Worm (Caenorhabditis elegans): Measurements from ENCODE around the gene kin-34.
A peak's percentile ranks its signal among the peaks of the same experiment; 100 is the strongest.

Gene kin-34

DNA sequence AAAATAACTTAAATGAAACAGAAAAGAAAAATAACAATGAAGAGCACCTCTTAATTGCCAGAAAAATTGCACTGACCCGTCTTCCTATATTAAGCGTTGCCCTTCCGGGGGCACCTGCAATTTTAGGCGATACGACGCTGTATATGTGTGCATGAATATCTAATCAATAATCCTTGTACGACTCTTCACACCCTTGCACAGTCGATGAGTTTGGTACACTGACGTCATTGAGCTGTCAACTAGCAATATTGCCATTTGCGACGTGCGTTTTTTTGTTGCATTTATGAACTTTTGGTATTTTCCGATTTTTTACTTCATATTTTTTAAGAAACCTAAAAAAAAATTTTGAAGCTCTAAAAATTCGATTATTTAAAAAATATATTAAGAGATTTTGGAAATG, at the start of gene kin-34:
Gene kin-34, minus strand, starts transcription at position 101 of the 400 bp plus-strand sequence.
- no peak for TF ChIP-seq nhr-11 (tag; optimal IDR thresholded peaks at IDR 0.05)

DNA sequence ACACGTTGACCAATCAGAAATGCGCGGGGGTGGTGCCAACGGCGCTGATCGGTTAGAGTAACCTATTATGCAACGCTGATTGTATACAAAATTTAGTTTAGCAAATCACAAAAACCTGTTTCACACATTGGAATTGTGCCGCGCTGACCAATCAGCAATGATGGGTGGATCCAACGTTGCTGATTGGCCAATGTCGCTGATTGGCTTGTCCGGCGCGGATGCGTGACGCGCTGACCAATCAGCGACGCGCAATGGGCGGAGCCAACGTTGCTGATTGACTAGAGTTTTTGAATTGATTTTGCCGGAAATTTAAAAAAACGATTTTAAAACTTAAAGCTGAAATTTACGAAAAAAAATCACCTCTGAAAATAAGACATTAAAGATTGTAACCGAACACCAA, 39.3 kb upstream of the kin-34 start:
- TF ChIP-seq zag-1 (tag; optimal IDR thresholded peaks at IDR 0.05), result no peak
- TF ChIP-seq sem-4 (tag; optimal IDR thresholded peaks at IDR 0.05), result no peak
- no peak for TF ChIP-seq nhr-23 (tag; optimal IDR thresholded peaks at IDR 0.05)
- TF ChIP-seq lin-39 (tag; optimal IDR thresholded peaks at IDR 0.05), result no peak
- no peak for TF ChIP-seq ztf-4 (tag; optimal IDR thresholded peaks at IDR 0.05)

ce11 chrV:284808-285207, 38.8 kb upstream of the kin-34 start:
- TF ChIP-seq ztf-11 (tag; optimal IDR thresholded peaks at IDR 0.05), result no peak
- TF ChIP-seq nhr-21 (tag; optimal IDR thresholded peaks at IDR 0.05), result no peak
- peak; percentile 24 for TF ChIP-seq sma-9 (GFP tag; optimal IDR thresholded peaks at IDR 0.05)
- TF ChIP-seq sma-9 (tag; optimal IDR thresholded peaks at IDR 0.05), result no peak
- no peak for TF ChIP-seq mbf-1 (tag; optimal IDR thresholded peaks at IDR 0.05)
- TF ChIP-seq nhr-237 (tag; optimal IDR thresholded peaks at IDR 0.05), result no peak
- no peak for TF ChIP-seq dmd-4 (tag; optimal IDR thresholded peaks at IDR 0.05)
- no peak for TF ChIP-seq ztf-1 (GFP tag; conservative IDR thresholded peaks at IDR 0.05)
- no peak for TF ChIP-seq nhr-10 (tag; optimal IDR thresholded peaks at IDR 0.05)
- TF ChIP-seq nhr-129 (tag; optimal IDR thresholded peaks at IDR 0.05), result peak; percentile 38
- no peak for TF ChIP-seq lin-11 (tag; optimal IDR thresholded peaks at IDR 0.05)
- no peak for TF ChIP-seq fos-1 (tag; optimal IDR thresholded peaks at IDR 0.05)
- TF ChIP-seq sem-4 (tag; optimal IDR thresholded peaks at IDR 0.05), result no peak
- no peak for TF ChIP-seq ceh-82 (tag; optimal IDR thresholded peaks at IDR 0.05)
- TF ChIP-seq R02D3.7 (tag; optimal IDR thresholded peaks at IDR 0.05), result no peak
- no peak for TF ChIP-seq mdl-1 (tag; optimal IDR thresholded peaks at IDR 0.05)
- no peak for TF ChIP-seq aly-2 (tag; optimal IDR thresholded peaks at IDR 0.05)
- no peak for TF ChIP-seq ama-1 (optimal IDR thresholded peaks at IDR 0.05)
- peak in 1 of 2 experiments; percentile 21 for TF ChIP-seq lsy-2 (tag; optimal IDR thresholded peaks at IDR 0.05)
- TF ChIP-seq C34F6.9 (tag; optimal IDR thresholded peaks at IDR 0.05), result no peak
- TF ChIP-seq nhr-6 (tag; optimal IDR thresholded peaks at IDR 0.05), result no peak
- peak; percentile 58 for TF ChIP-seq F13H6.1 (tag; optimal IDR thresholded peaks at IDR 0.05)
- no peak for TF ChIP-seq lin-13 (GFP tag; optimal IDR thresholded peaks at IDR 0.05)
- no peak for TF ChIP-seq nhr-25 (tag; optimal IDR thresholded peaks at IDR 0.05)
- no peak for TF ChIP-seq unc-55 (GFP tag; optimal IDR thresholded peaks at IDR 0.05)
- TF ChIP-seq unc-39 (tag; optimal IDR thresholded peaks at IDR 0.05), result no peak
- TF ChIP-seq nhr-23 (tag; optimal IDR thresholded peaks at IDR 0.05), result no peak
- TF ChIP-seq snpc-4 (tag; optimal IDR thresholded peaks at IDR 0.05), result no peak

ce11 chrV:283953-284352, 38.0 kb upstream of the kin-34 start:
- TF ChIP-seq lin-39 (tag; optimal IDR thresholded peaks at IDR 0.05), result no peak
- no peak for TF ChIP-seq zag-1 (tag; optimal IDR thresholded peaks at IDR 0.05)
- no peak for TF ChIP-seq aly-2 (tag; optimal IDR thresholded peaks at IDR 0.05)
- no peak for TF ChIP-seq elt-3 (tag; optimal IDR thresholded peaks at IDR 0.05)
- TF ChIP-seq sma-9 (GFP tag; optimal IDR thresholded peaks at IDR 0.05), result no peak
- TF ChIP-seq sma-9 (tag; optimal IDR thresholded peaks at IDR 0.05), result no peak
- no peak for TF ChIP-seq nhr-77 (tag; optimal IDR thresholded peaks at IDR 0.05)
- TF ChIP-seq mab-5 (tag; optimal IDR thresholded peaks at IDR 0.05), result no peak
- no peak for TF ChIP-seq nhr-12 (tag; optimal IDR thresholded peaks at IDR 0.05)
- no peak for TF ChIP-seq skn-1 (tag; optimal IDR thresholded peaks at IDR 0.05)
- TF ChIP-seq R02D3.7 (tag; optimal IDR thresholded peaks at IDR 0.05), result no peak
- TF ChIP-seq lin-11 (tag; optimal IDR thresholded peaks at IDR 0.05), result no peak
- no peak for TF ChIP-seq nhr-23 (tag; optimal IDR thresholded peaks at IDR 0.05)
- no peak for TF ChIP-seq mbf-1 (tag; optimal IDR thresholded peaks at IDR 0.05)
- no peak for TF ChIP-seq sem-4 (tag; optimal IDR thresholded peaks at IDR 0.05)
- no peak for TF ChIP-seq gmeb-1 (tag; optimal IDR thresholded peaks at IDR 0.05)
- TF ChIP-seq nhr-129 (tag; optimal IDR thresholded peaks at IDR 0.05), result no peak

ce11 chrV:281616-282015, 35.6 kb upstream of the kin-34 start, which contains the start of gene npr-5:
TSS of gene npr-5 (minus strand) at chrV:281716.
- TF ChIP-seq snpc-4 (tag; optimal IDR thresholded peaks at IDR 0.05) (no peak), mbf-1 (tag; optimal IDR thresholded peaks at IDR 0.05) (no peak), ama-1 (optimal IDR thresholded peaks at IDR 0.05) (no peak), lin-39 (tag; optimal IDR thresholded peaks at IDR 0.05) (no peak)

Data from whole organism, L2 larva.